Worm (Caenorhabditis elegans): ENCODE results near the gene col-131.

Gene col-131

ce11 chrIV:13098652-13099051 lies 31.6 kb upstream of the col-131 start, which contains the start of the genes dli-1, tin-9.2 and exos-4.1 (continued):
- TF ChIP-seq skn-1 (tag; optimal IDR thresholded peaks at IDR 0.05) (no peak), ces-1 (GFP tag; optimal IDR thresholded peaks at IDR 0.05) (peak; percentile 3), mes-2 (tag; optimal IDR thresholded peaks at IDR 0.05; ENCODE audit: poor library complexity, severe bottlenecking) (peak; percentile 80), ceh-32 (tag; optimal IDR thresholded peaks at IDR 0.05; ENCODE audit: poor library complexity) (no peak), nhr-11 (tag; optimal IDR thresholded peaks at IDR 0.05) (peak; percentile 7), hif-1 (tag; optimal IDR thresholded peaks at IDR 0.05) (peak in 1 of 2 experiments; percentile 15), set-16 (GFP tag; IDR thresholded peaks at IDR 0.05) (no peak), egl-27 (tag; optimal IDR thresholded peaks at IDR 0.05) (no peak), hlh-11 (tag; optimal IDR thresholded peaks at IDR 0.05) (peak; percentile 52), D1046.2 (GFP tag; IDR thresholded peaks at IDR 0.05) (no peak), lin-38 (GFP tag; IDR thresholded peaks at IDR 0.05) (peak; percentile 81), fos-1 (tag; optimal IDR thresholded peaks at IDR 0.05) (no peak), aly-2 (tag; optimal IDR thresholded peaks at IDR 0.05) (no peak)

ce11 chrIV:13096778-13097177 lies 29.7 kb upstream of the col-131 start:
- TF ChIP-seq F49E8.2 (tag; optimal IDR thresholded peaks at IDR 0.05; ENCODE audit: borderline replicate concordance) (peak; percentile 44), unc-130 (GFP tag; optimal IDR thresholded peaks at IDR 0.05) (peak; percentile 26), lin-38 (GFP tag; IDR thresholded peaks at IDR 0.05) (peak; percentile 62), daf-16 (GFP tag; optimal IDR thresholded peaks at IDR 0.05) (no peak), daf-16 (tag; optimal IDR thresholded peaks at IDR 0.05) (peak; percentile 37), mxl-2 (GFP tag; conservative IDR thresholded peaks at IDR 0.05) (no peak), rbr-2 (tag; optimal IDR thresholded peaks at IDR 0.05) (no peak)

ce11 chrIV:13095462-13095861 lies 28.4 kb upstream of the col-131 start, which contains the start of gene rfc-3:
Gene rfc-3, plus strand, starts transcription at chrIV:13095762.
- TF ChIP-seq lin-38 (GFP tag; IDR thresholded peaks at IDR 0.05) (0 out of 2 replicates have a peak, but pooled peaks have one; percentile 15), php-3 (GFP tag; IDR thresholded peaks at IDR 0.05) (no peak)

ce11 chrIV:13093677-13094076 lies 26.6 kb upstream of the col-131 start, which contains the start of the genes prcc-1 and C39E9.12:
Gene prcc-1, minus strand, starts transcription at chrIV:13093795.
Gene C39E9.12, plus strand, starts transcription at chrIV:13094007.
- TF ChIP-seq hif-1 (tag; optimal IDR thresholded peaks at IDR 0.05), result no peak
- TF ChIP-seq daf-16 (GFP tag; optimal IDR thresholded peaks at IDR 0.05), result no peak
- TF ChIP-seq daf-16 (tag; optimal IDR thresholded peaks at IDR 0.05), result peak; percentile 70
- no peak for TF ChIP-seq F26F4.8 (GFP tag; conservative IDR thresholded peaks at IDR 0.05)
- TF ChIP-seq nhr-77 (tag; optimal IDR thresholded peaks at IDR 0.05), result peak; percentile 19
- TF ChIP-seq sdz-12 (GFP tag; optimal IDR thresholded peaks at IDR 0.05), result no peak
- TF ChIP-seq Y5F2A.4 (GFP tag; optimal IDR thresholded peaks at IDR 0.05), result no peak
- no peak for TF ChIP-seq nhr-41 (GFP tag; IDR thresholded peaks at IDR 0.05)
- no peak for TF ChIP-seq lin-29 (GFP tag; IDR thresholded peaks at IDR 0.05)
- no peak for TF ChIP-seq zip-11 (GFP tag; IDR thresholded peaks at IDR 0.05)
- TF ChIP-seq nhr-42 (GFP tag; IDR thresholded peaks at IDR 0.05), result no peak
- no peak for TF ChIP-seq ceh-20 (GFP tag; IDR thresholded peaks at IDR 0.05)
- peak; percentile 68 for TF ChIP-seq nhr-11 (tag; optimal IDR thresholded peaks at IDR 0.05)
- no peak for TF ChIP-seq mdt-29 (GFP tag; IDR thresholded peaks at IDR 0.05)
- TF ChIP-seq mxl-3 (GFP tag; optimal IDR thresholded peaks at IDR 0.05), result no peak
- TF ChIP-seq F44E2.7 (GFP tag; IDR thresholded peaks at IDR 0.05), result no peak
- TF ChIP-seq tra-1 (GFP tag; IDR thresholded peaks at IDR 0.05), result no peak
- no peak for TF ChIP-seq unc-62 (GFP tag; optimal IDR thresholded peaks at IDR 0.05 in 1 of 2)
- TF ChIP-seq unc-62 (tag; optimal IDR thresholded peaks at IDR 0.05), result no peak
- no peak for TF ChIP-seq lin-13 (GFP tag; optimal IDR thresholded peaks at IDR 0.05)
- no peak for TF ChIP-seq F49E8.2 (tag; optimal IDR thresholded peaks at IDR 0.05; ENCODE audit: borderline replicate concordance)
- no peak for TF ChIP-seq dmd-8 (GFP tag; IDR thresholded peaks at IDR 0.05)
- TF ChIP-seq lir-3 (tag; optimal IDR thresholded peaks at IDR 0.05), result no peak
- TF ChIP-seq duxl-1 (tag; optimal IDR thresholded peaks at IDR 0.05; ENCODE audit: poor library complexity), result no peak
- TF ChIP-seq rbr-2 (tag; optimal IDR thresholded peaks at IDR 0.05), result peak; percentile 10
- TF ChIP-seq lin-38 (GFP tag; IDR thresholded peaks at IDR 0.05), result peak; percentile 94
- TF ChIP-seq tag-97 (GFP tag; IDR thresholded peaks at IDR 0.05), result no peak
- TF ChIP-seq T20F7.1 (GFP tag; optimal IDR thresholded peaks at IDR 0.05), result no peak
- no peak for TF ChIP-seq php-3 (GFP tag; IDR thresholded peaks at IDR 0.05)
- no peak for TF ChIP-seq gei-8 (GFP tag; optimal IDR thresholded peaks at IDR 0.05)
- no peak for TF ChIP-seq ztf-11 (tag; optimal IDR thresholded peaks at IDR 0.05)
- TF ChIP-seq dmd-6 (GFP tag; IDR thresholded peaks at IDR 0.05), result no peak; the same call in 1 of the 2 replicates
- TF ChIP-seq mdl-1 (tag; optimal IDR thresholded peaks at IDR 0.05), result no peak
